Worm (Caenorhabditis elegans) whole organism, mixed stage, embryonic: ENCODE measurements around the gene cpx-2.

ENCODE experiments used
- ceh-43 ChIP-seq: fragments of 200-800 bp; sonication (Bioruptor generic); optimal IDR thresholded peaks from 2 replicates; lab custom pipeline; 2018; ENCODE audit warnings: mild to moderate bottlenecking, missing genetic modification characterization, moderate library complexity, missing compliant biosample characterization
- ces-1 ChIP-seq: fragments of 150-350 bp; optimal IDR thresholded peaks from 2 replicates; lab custom pipeline; 2014; ENCODE audit warnings: missing biosample characterization, missing genetic modification reagents, missing genetic modification characterization
- drap-1 ChIP-seq: fragments of 200-800 bp; sonication (Bioruptor generic); optimal IDR thresholded peaks from 3 replicates; lab custom pipeline; 2018; ENCODE audit warnings: mild to moderate bottlenecking, missing genetic modification characterization, missing compliant biosample characterization
- ham-2 ChIP-seq: fragments of 200-800 bp; sonication (Bioruptor generic); optimal IDR thresholded peaks from 2 replicates; lab custom pipeline; 2018; ENCODE audit warnings: mild to moderate bottlenecking, missing genetic modification characterization, missing compliant biosample characterization
- lin-32 ChIP-seq: fragments of 200-800 bp; sonication (Bioruptor generic); optimal IDR thresholded peaks from 2 replicates; lab custom pipeline; 2018; ENCODE audit warnings: mild to moderate bottlenecking, missing genetic modification characterization, missing compliant biosample characterization
- mab-5 ChIP-seq: fragments of 150-350 bp; optimal IDR thresholded peaks from 2 replicates; lab custom pipeline; 2014; ENCODE audit warnings: missing biosample characterization, missing genetic modification characterization
- mep-1 ChIP-seq: fragments of 150-350 bp; optimal IDR thresholded peaks from 2 replicates; lab custom pipeline; 2017; ENCODE audit warnings: missing biosample characterization, missing genetic modification reagents, missing genetic modification characterization, inconsistent platforms
- nhr-2 ChIP-seq: fragments of 150-350 bp; optimal IDR thresholded peaks from 2 replicates; lab custom pipeline; 2014; ENCODE audit warnings: missing biosample characterization, missing genetic modification characterization
- nhr-237 ChIP-seq: fragments of 150-350 bp; optimal IDR thresholded peaks from 2 replicates; lab custom pipeline; 2014; ENCODE audit warnings: missing biosample characterization, missing genetic modification characterization
- nhr-76 ChIP-seq: sonication (generic microtip); optimal IDR thresholded peaks from 2 replicates; lab custom pipeline; 2017; ENCODE audit warnings: missing biosample characterization, missing genetic modification characterization
- pha-4 ChIP-seq: fragments of 150-350 bp; optimal IDR thresholded peaks from 2 replicates; lab custom pipeline; 2018; ENCODE audit warnings: missing biosample characterization, missing genetic modification reagents, missing genetic modification characterization
- snpc-4 ChIP-seq: fragments of 150-350 bp; optimal IDR thresholded peaks from 2 replicates; lab custom pipeline; 2014; ENCODE audit warnings: missing biosample characterization, missing genetic modification characterization
- sptf-1 ChIP-seq: sonication (generic microtip); optimal IDR thresholded peaks from 2 replicates; lab custom pipeline; 2017; ENCODE audit warnings: mild to moderate bottlenecking, missing genetic modification characterization, moderate library complexity, missing compliant biosample characterization
- ztf-11 ChIP-seq: fragments of 150-350 bp; optimal IDR thresholded peaks from 2 replicates; lab custom pipeline; 2014; ENCODE audit warnings: missing biosample characterization, missing genetic modification characterization

ce11 chrX:13033850-13034249 lies 37.2 kb downstream of the cpx-2 start:
- TF ChIP-seq ces-1 (GFP tag; lab: Kevin White, UChicago) (peak; percentile 50), snpc-4 (no peak), mep-1 (tag; lab: Kevin White, UChicago) (no peak), pha-4 (tag; lab: Kevin White, UChicago) (no peak), ceh-43 (GFP tag; lab: Kevin White, UChicago) (no peak), lin-32 (GFP tag; lab: Kevin White, UChicago) (no peak), nhr-237 (no peak), nhr-76 (no peak), drap-1 (no peak), nhr-2 (no peak), sptf-1 (no peak), ztf-11 (tag; lab: Kevin White, UChicago) (no peak), ham-2 (no peak), mab-5 (tag; lab: Kevin White, UChicago) (no peak)
